Fruit fly (Drosophila melanogaster): ENCODE data around the gene CG11322.
A peak's percentile ranks its signal among the peaks of the same experiment; 100 is the strongest.

CG11322 gene

DNA sequence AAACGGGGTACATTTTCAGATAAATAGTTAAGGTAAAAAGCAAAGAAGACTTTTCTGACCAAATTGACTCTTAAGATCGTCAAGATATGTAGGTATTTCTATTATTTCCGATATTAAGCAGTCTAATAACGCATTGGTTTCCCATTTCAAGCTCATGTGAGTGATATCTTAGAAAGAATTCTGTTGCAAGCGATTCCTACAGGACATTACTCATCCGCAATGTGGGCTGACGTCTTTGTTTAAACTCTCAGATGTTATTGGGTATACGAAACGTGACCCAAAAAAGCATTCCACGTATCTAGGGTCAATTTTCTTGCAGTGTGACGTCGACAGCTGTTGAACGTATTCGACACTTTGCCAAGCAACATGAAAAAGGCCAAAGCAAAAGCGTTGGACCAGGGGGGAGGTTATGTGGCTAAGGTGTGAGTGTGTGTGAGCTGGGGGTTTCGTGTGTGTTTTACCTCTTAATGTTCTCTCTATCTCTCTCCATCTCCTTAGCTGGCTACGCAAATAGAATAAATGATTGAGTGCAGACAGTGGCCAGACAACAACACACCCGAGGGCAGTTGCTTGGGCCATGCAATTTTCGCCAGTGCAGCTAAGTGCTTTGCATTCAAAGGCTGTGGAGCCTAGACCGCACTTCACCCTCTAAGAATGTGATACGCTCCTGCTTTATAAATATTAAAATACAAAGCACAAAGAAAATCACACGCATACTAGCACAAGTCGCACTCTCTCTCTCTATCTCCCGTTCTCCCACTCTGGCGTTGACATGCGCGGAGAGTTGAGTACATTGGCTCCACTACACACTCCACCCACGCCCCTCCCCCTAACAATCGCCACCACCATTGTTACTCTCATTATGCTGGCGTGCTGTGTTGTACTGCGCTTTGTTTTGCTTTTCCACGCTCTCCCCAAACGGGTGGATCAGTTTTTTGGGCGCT is 27.9 kb upstream of the CG11322 start (continued):
- TF ChIP-seq Ssrp (tag; optimal IDR thresholded peaks at IDR 0.05) (peak; percentile 96), CG3847 (GFP tag; IDR thresholded peaks at IDR 0.05) (peak; percentile 89), insv (GFP tag; optimal IDR thresholded peaks at IDR 0.05) (peak; percentile 49 to 72), CG2889 (GFP tag; IDR thresholded peaks at IDR 0.05) (peak; percentile 82), NfI (GFP tag; optimal IDR thresholded peaks at IDR 0.05) (peak; percentile 95), vfl (GFP tag; optimal IDR thresholded peaks at IDR 0.05) (peak; percentile 91), CG14441 (GFP tag; IDR thresholded peaks at IDR 0.05) (peak; percentile 81), Stat92E (GFP tag; optimal IDR thresholded peaks at IDR 0.05) (peak in 2 of 3 experiments; percentile 88 to 91), CG12659 (GFP tag; optimal IDR thresholded peaks at IDR 0.05) (peak; percentile 98), Myb (GFP tag; optimal IDR thresholded peaks at IDR 0.05) (peak; percentile 90), CG15514 (GFP tag; optimal IDR thresholded peaks at IDR 0.05) (peak; percentile 81), Hey (tag; optimal IDR thresholded peaks at IDR 0.05) (peak; percentile 78), Oli (tag; optimal IDR thresholded peaks at IDR 0.05) (peak; percentile 97), eyg (GFP tag; optimal IDR thresholded peaks at IDR 0.05) (peak; percentile 97), CG10267 (tag; optimal IDR thresholded peaks at IDR 0.05) (peak; percentile 87), pros (GFP tag; optimal IDR thresholded peaks at IDR 0.05) (peak; percentile 89), cas (GFP tag; IDR thresholded peaks at IDR 0.05) (peak; percentile 61), Xrp1 (GFP tag; IDR thresholded peaks at IDR 0.05) (peak; percentile 82), Hmr (GFP tag; optimal IDR thresholded peaks at IDR 0.05) (peak; percentile 96), ATbp (GFP tag; optimal IDR thresholded peaks at IDR 0.05) (peak; percentile 90), Ravus (GFP tag; IDR thresholded peaks at IDR 0.05) (peak; percentile 65), Oaz (GFP tag; IDR thresholded peaks at IDR 0.05) (peak; percentile 76), Lhr (GFP tag; optimal IDR thresholded peaks at IDR 0.05) (peak; percentile 82), bowl (GFP tag; IDR thresholded peaks at IDR 0.05) (peak; percentile 9; the same call in 1 of the 2 replicates), CG9797 (GFP tag; optimal IDR thresholded peaks at IDR 0.05) (peak; percentile 10), schlank (tag; optimal IDR thresholded peaks at IDR 0.05) (peak; percentile 81), CG12219 (GFP tag; optimal IDR thresholded peaks at IDR 0.05) (peak; percentile 91), Adf1 (GFP tag; IDR thresholded peaks at IDR 0.05) (peak; percentile 77), CG8924 (tag; optimal IDR thresholded peaks at IDR 0.05) (peak; percentile 97), dmrt99B (tag; optimal IDR thresholded peaks at IDR 0.05) (peak; percentile 97), gro (GFP tag; optimal IDR thresholded peaks at IDR 0.05) (peak; percentile 96), CG32767 (GFP tag; IDR thresholded peaks at IDR 0.05) (peak; percentile 77), Dfd (GFP tag; optimal IDR thresholded peaks at IDR 0.05) (peak in 1 of 2 experiments; percentile 11), Poxn (GFP tag; IDR thresholded peaks at IDR 0.05) (peak; percentile 73), Max (GFP tag; optimal IDR thresholded peaks at IDR 0.05) (peak; percentile 93), otp (GFP tag; IDR thresholded peaks at IDR 0.05) (peak; percentile 42; the same call in 2 of the 3 replicates), YL-1 (GFP tag; optimal IDR thresholded peaks at IDR 0.05) (peak; percentile 79), so (GFP tag; IDR thresholded peaks at IDR 0.05) (peak; percentile 82; the same call in 2 of the 3 replicates), nerfin-1 (tag; optimal IDR thresholded peaks at IDR 0.05) (peak; percentile 93), ash1 (GFP tag; optimal IDR thresholded peaks at IDR 0.05) (no peak), CG17359 (tag; optimal IDR thresholded peaks at IDR 0.05) (peak; percentile 90), CG4854 (GFP tag; optimal IDR thresholded peaks at IDR 0.05) (peak; percentile 92), CG14710 (tag; optimal IDR thresholded peaks at IDR 0.05) (peak; percentile 96), tna (GFP tag; IDR thresholded peaks at IDR 0.05; ENCODE audit: partially characterized antibody) (no peak), grau (tag; optimal IDR thresholded peaks at IDR 0.05) (peak; percentile 96), Nf-YB (GFP tag; optimal IDR thresholded peaks at IDR 0.05) (peak; percentile 84), PHDP (tag; optimal IDR thresholded peaks at IDR 0.05) (peak; percentile 93)

Measured in whole organism, embryonic.